Worm (Caenorhabditis elegans): ENCODE results near the gene sri-19.

DNA sequence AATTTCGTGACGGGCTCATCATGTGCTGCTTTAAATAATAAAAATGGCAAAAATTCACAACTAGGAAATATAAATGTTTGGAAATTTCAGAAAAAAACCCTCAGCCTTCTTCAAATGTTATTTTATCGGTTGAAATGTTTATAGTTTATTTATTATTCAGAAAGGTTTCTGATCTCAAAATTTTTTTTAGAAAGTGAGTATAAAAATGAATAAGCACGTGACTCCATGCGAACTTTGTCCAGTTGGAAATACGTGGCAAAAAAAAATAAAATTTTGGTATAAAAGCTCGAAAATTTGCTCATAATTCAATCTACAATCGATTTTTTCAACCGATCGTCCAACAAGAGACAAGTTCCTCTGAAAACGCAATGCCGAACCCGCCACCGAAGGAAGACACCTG, 8.7 kb upstream of the sri-19 start, which contains the start of gene nsph-3.1:
- TF ChIP-seq nhr-2 (tag; optimal IDR thresholded peaks at IDR 0.05) (no peak), mab-5 (tag; optimal IDR thresholded peaks at IDR 0.05) (no peak), mls-2 (tag; optimal IDR thresholded peaks at IDR 0.05) (no peak), unc-62 (GFP tag; optimal IDR thresholded peaks at IDR 0.05) (no peak), nhr-237 (tag; optimal IDR thresholded peaks at IDR 0.05) (no peak), nhr-28 (tag; optimal IDR thresholded peaks at IDR 0.05) (no peak), lin-13 (tag; optimal IDR thresholded peaks at IDR 0.05) (no peak), unc-39 (tag; optimal IDR thresholded peaks at IDR 0.05) (no peak), elt-1 (tag; optimal IDR thresholded peaks at IDR 0.05; ENCODE audit: borderline replicate concordance, insufficient read depth) (no peak), pha-4 (tag; optimal IDR thresholded peaks at IDR 0.05) (no peak), lsy-2 (tag; optimal IDR thresholded peaks at IDR 0.05) (no peak), nhr-76 (tag; optimal IDR thresholded peaks at IDR 0.05) (no peak), elt-3 (tag; optimal IDR thresholded peaks at IDR 0.05) (no peak), ztf-11 (tag; optimal IDR thresholded peaks at IDR 0.05) (no peak)

All from whole organism, mixed stage, embryonic.